Worm (Caenorhabditis elegans) whole organism, L3 larva: Measurements from ENCODE around the gene F15G9.2.

Source experiments
- ZK546.5 ChIP-seq: sonication (generic microtip); optimal IDR thresholded peaks from 2 replicates; lab custom pipeline; 2017; ENCODE audit warnings: missing biosample characterization, missing genetic modification characterization
- ceh-28 ChIP-seq: fragments of 150-350 bp; optimal IDR thresholded peaks from 2 replicates; lab custom pipeline; 2014; ENCODE audit warnings: missing biosample characterization, missing genetic modification reagents, missing genetic modification characterization
- ceh-9 ChIP-seq: sonication (generic microtip); optimal IDR thresholded peaks from 2 replicates; lab custom pipeline; 2018; ENCODE audit warnings: missing biosample characterization, missing genetic modification characterization
- nhr-25 ChIP-seq: sonication (generic microtip); optimal IDR thresholded peaks from 2 replicates; lab custom pipeline; 2017; ENCODE audit warnings: missing biosample characterization, missing genetic modification characterization
- snpc-4 ChIP-seq: fragments of 150-350 bp; optimal IDR thresholded peaks from 2 replicates; lab custom pipeline; 2014; ENCODE audit warnings: missing biosample characterization, missing genetic modification characterization
- zag-1 ChIP-seq: fragments of 150-350 bp; optimal IDR thresholded peaks from 2 replicates; lab custom pipeline; 2014; ENCODE audit warnings: missing biosample characterization, missing genetic modification characterization

DNA sequence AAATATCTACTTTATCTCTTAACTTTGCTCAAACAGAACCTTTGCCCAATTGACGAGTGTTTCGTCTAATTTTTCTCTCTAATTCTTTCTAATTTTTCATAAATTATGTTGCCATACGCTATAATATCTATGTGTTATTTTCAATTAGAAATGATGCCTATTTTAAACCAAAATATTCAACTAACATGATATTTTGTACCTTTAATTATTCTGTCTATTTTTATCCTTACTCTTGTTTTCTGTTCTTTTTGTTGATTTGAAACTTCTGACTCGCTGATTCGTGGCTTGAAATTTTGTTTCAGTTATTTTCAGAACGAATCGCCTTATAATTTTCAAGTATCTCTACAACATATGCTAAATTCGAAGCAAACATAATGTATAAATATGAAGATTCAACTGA lies 4.1 kb downstream of the F15G9.2 start, which contains the start of gene F15G9.6:
- no peak for TF ChIP-seq ceh-9 (tag; lab: Kevin White, UChicago)
- no peak for TF ChIP-seq ZK546.5 (tag; lab: Kevin White, UChicago)
- no peak for TF ChIP-seq zag-1
- no peak for TF ChIP-seq snpc-4 (tag; lab: Kevin White, UChicago)
- no peak for TF ChIP-seq ceh-28 (tag; lab: Kevin White, UChicago)
- no peak for TF ChIP-seq nhr-25 (tag; lab: Kevin White, UChicago)
